Fruit fly (Drosophila melanogaster): Measurements from ENCODE around the gene CG15449.

dm6 chrX:21027929-21028575 lies 12.4 kb downstream of the CG15449 start, which contains the start of gene CG1532:
- no peak for TF ChIP-seq net (GFP tag; optimal IDR thresholded peaks at IDR 0.05)
- TF ChIP-seq cyc (GFP tag; optimal IDR thresholded peaks at IDR 0.05) = no peak
- TF ChIP-seq CG16779 (tag; optimal IDR thresholded peaks at IDR 0.05) = no peak
- no peak for TF ChIP-seq acj6 (GFP tag; optimal IDR thresholded peaks at IDR 0.05)
- TF ChIP-seq Sox15 (GFP tag; optimal IDR thresholded peaks at IDR 0.05) = no peak
- no peak for TF ChIP-seq spab (GFP tag; optimal IDR thresholded peaks at IDR 0.05)
- TF ChIP-seq CG32006 (GFP tag; optimal IDR thresholded peaks at IDR 0.05) = no peak
- TF ChIP-seq Ets96B (tag; optimal IDR thresholded peaks at IDR 0.05) = no peak
- no peak for TF ChIP-seq CG4318 (GFP tag; optimal IDR thresholded peaks at IDR 0.05)
